Worm (Caenorhabditis elegans): ENCODE data around the gene abu-13.

- TF ChIP-seq ama-1 (optimal IDR thresholded peaks at IDR 0.05) (no peak), tra-4 (tag; optimal IDR thresholded peaks at IDR 0.05) (no peak), tbx-37 (GFP tag; conservative IDR thresholded peaks at IDR 0.05) (no peak), sea-1 (GFP tag; conservative IDR thresholded peaks at IDR 0.05) (no peak), pes-1 (GFP tag; IDR thresholded peaks at IDR 0.05) (no peak), flt-1 (GFP tag; IDR thresholded peaks at IDR 0.05) (no peak)
Observed at ce11 chrIII:6912381-6912780, 33.3 kb downstream of the abu-13 start, which contains the start of gene pdf-1.
